Worm (Caenorhabditis elegans): ENCODE data around the gene scl-10.

Gene scl-10

ce11 chrIV:13026762-13027161, 21.5 kb upstream of the scl-10 start:
- TF ChIP-seq ztf-16 (tag; optimal IDR thresholded peaks at IDR 0.05) (no peak), sox-4 (tag; optimal IDR thresholded peaks at IDR 0.05) (no peak), zip-5 (tag; optimal IDR thresholded peaks at IDR 0.05) (no peak), ceh-2 (tag; optimal IDR thresholded peaks at IDR 0.05) (no peak), pha-2 (tag; optimal IDR thresholded peaks at IDR 0.05) (no peak), ceh-30 (tag; optimal IDR thresholded peaks at IDR 0.05) (no peak), hlh-6 (tag; optimal IDR thresholded peaks at IDR 0.05) (no peak), pqm-1 (tag; optimal IDR thresholded peaks at IDR 0.05) (no peak), dmd-4 (tag; optimal IDR thresholded peaks at IDR 0.05; ENCODE audit: borderline replicate concordance) (no peak)

- TF ChIP-seq ceh-31 (tag; optimal IDR thresholded peaks at IDR 0.05) (peak; percentile 12), fax-1 (tag; optimal IDR thresholded peaks at IDR 0.05) (peak; percentile 5), ref-2 (tag; optimal IDR thresholded peaks at IDR 0.05) (peak; percentile 44), ceh-14 (tag; optimal IDR thresholded peaks at IDR 0.05) (peak; percentile 68), fkh-10 (GFP tag; optimal IDR thresholded peaks at IDR 0.05) (no peak), ttx-3 (tag; optimal IDR thresholded peaks at IDR 0.05) (no peak), sox-4 (tag; optimal IDR thresholded peaks at IDR 0.05) (no peak), K02D7.2 (tag; optimal IDR thresholded peaks at IDR 0.05) (no peak), zip-5 (tag; optimal IDR thresholded peaks at IDR 0.05) (no peak), lim-6 (tag; optimal IDR thresholded peaks at IDR 0.05) (no peak), unc-86 (tag; optimal IDR thresholded peaks at IDR 0.05) (peak; percentile 8), ama-1 (optimal IDR thresholded peaks at IDR 0.05) (no peak), unc-42 (tag; optimal IDR thresholded peaks at IDR 0.05) (peak; percentile 71)
Observed at ce11 chrIV:13027801-13028641, 20.2 kb upstream of the scl-10 start.

- TF ChIP-seq ceh-34 (tag; optimal IDR thresholded peaks at IDR 0.05) (peak; percentile 79), unc-3 (GFP tag; conservative IDR thresholded peaks at IDR 0.05) (no peak), unc-3 (tag; optimal IDR thresholded peaks at IDR 0.05) (no peak)
Observed at ce11 chrIV:13028746-13029673, 19.2 kb upstream of the scl-10 start.

- no peak for TF ChIP-seq mec-3 (tag; optimal IDR thresholded peaks at IDR 0.05; ENCODE audit: borderline replicate concordance)
- peak; percentile 41 for TF ChIP-seq ceh-34 (tag; optimal IDR thresholded peaks at IDR 0.05)
- peak; percentile 16 for TF ChIP-seq unc-86 (tag; optimal IDR thresholded peaks at IDR 0.05)
- peak; percentile 11 for TF ChIP-seq unc-55 (GFP tag; optimal IDR thresholded peaks at IDR 0.05)
- TF ChIP-seq ceh-31 (tag; optimal IDR thresholded peaks at IDR 0.05), result peak; percentile 83
- TF ChIP-seq C08G9.2 (tag; optimal IDR thresholded peaks at IDR 0.05), result peak; percentile 33
- no peak for TF ChIP-seq npax-4 (tag; optimal IDR thresholded peaks at IDR 0.05)
- no peak for TF ChIP-seq eyg-1 (tag; optimal IDR thresholded peaks at IDR 0.05)
- TF ChIP-seq nfya-1 (tag; optimal IDR thresholded peaks at IDR 0.05), result peak; percentile 47
- no peak for TF ChIP-seq hlh-15 (tag; optimal IDR thresholded peaks at IDR 0.05)
- no peak for TF ChIP-seq Y22D7AL.16 (tag; optimal IDR thresholded peaks at IDR 0.05)
- peak; percentile 80 for TF ChIP-seq sox-2 (GFP tag; IDR thresholded peaks at IDR 0.05)
- TF ChIP-seq hlh-6 (tag; optimal IDR thresholded peaks at IDR 0.05), result peak; percentile 66
- TF ChIP-seq ceh-6 (GFP tag; optimal IDR thresholded peaks at IDR 0.05), result no peak
- TF ChIP-seq rnt-1 (tag; optimal IDR thresholded peaks at IDR 0.05), result peak; percentile 45
- no peak for TF ChIP-seq ahr-1 (tag; optimal IDR thresholded peaks at IDR 0.05)
- no peak for TF ChIP-seq F13H6.1 (tag; optimal IDR thresholded peaks at IDR 0.05)
- TF ChIP-seq hlh-8 (tag; optimal IDR thresholded peaks at IDR 0.05), result no peak
- TF ChIP-seq elt-2 (tag; optimal IDR thresholded peaks at IDR 0.05), result peak; percentile 1
- TF ChIP-seq ttx-3 (tag; optimal IDR thresholded peaks at IDR 0.05), result no peak
- no peak for TF ChIP-seq tbx-7 (tag; optimal IDR thresholded peaks at IDR 0.05)
- TF ChIP-seq sdc-2 (tag; optimal IDR thresholded peaks at IDR 0.05), result peak; percentile 49
- no peak for TF ChIP-seq odd-2 (tag; optimal IDR thresholded peaks at IDR 0.05)
- peak; percentile 71 for TF ChIP-seq ceh-19 (GFP tag; optimal IDR thresholded peaks at IDR 0.05)
- peak; percentile 41 for TF ChIP-seq madf-2 (tag; optimal IDR thresholded peaks at IDR 0.05)
Observed at ce11 chrIV:13029674-13030466, 18.4 kb upstream of the scl-10 start.

Data from whole organism, late embryonic.